Fruit fly (Drosophila melanogaster) whole organism, embryonic: Measurements from ENCODE around the gene CBP.

Experiments used
- Aef1 ChIP-seq: fragments of 200-800 bp; sonication (Bioruptor generic); IDR thresholded peaks from 3 replicates; pipeline ENCODE4 v1.3.6; 2022; ENCODE audit warnings: missing biosample characterization, missing genetic modification characterization
- Atf-2 ChIP-seq: fragments of 200-800 bp; sonication (Bioruptor generic); optimal IDR thresholded peaks from 2 replicates; lab custom pipeline; 2016; ENCODE audit warnings: missing biosample characterization, missing genetic modification characterization
- Atf6 ChIP-seq: fragments of 200-800 bp; sonication (Bioruptor generic); IDR thresholded peaks from 2 replicates; pipeline ENCODE4 v1.3.6; 2022; ENCODE audit warnings: missing biosample characterization, missing genetic modification characterization
- CG10147 ChIP-seq: fragments of 200-800 bp; sonication (Bioruptor generic); optimal IDR thresholded peaks from 2 replicates; lab custom pipeline; 2019; ENCODE audit warnings: missing biosample characterization, mild to moderate bottlenecking, missing genetic modification characterization, moderate library complexity
- CG10366 ChIP-seq: fragments of 200-800 bp; sonication (Bioruptor generic); IDR thresholded peaks from 2 replicates; pipeline ENCODE4 v1.3.6; 2022; ENCODE audit warnings: missing biosample characterization, missing genetic modification characterization
- CG11398 ChIP-seq: fragments of 200-800 bp; sonication (Bioruptor generic); optimal IDR thresholded peaks from 2 replicates; lab custom pipeline; 2016; ENCODE audit warnings: missing biosample characterization, missing genetic modification characterization
- CG13424 ChIP-seq: fragments of 200-800 bp; sonication (Bioruptor generic); optimal IDR thresholded peaks from 2 replicates; lab custom pipeline; 2019; ENCODE audit warnings: missing biosample characterization, mild to moderate bottlenecking, missing genetic modification characterization, moderate library complexity
- CG15011 ChIP-seq: fragments of 200-800 bp; sonication (Bioruptor generic); optimal IDR thresholded peaks from 3 replicates; lab custom pipeline; 2018; ENCODE audit warnings: missing biosample characterization, mild to moderate bottlenecking, missing genetic modification characterization
- CG17328 ChIP-seq: fragments of 200-800 bp; sonication (Bioruptor generic); IDR thresholded peaks from 2 replicates; pipeline ENCODE4 v1.3.6; 2022; ENCODE audit warnings: missing biosample characterization, missing genetic modification characterization
- CG18476 ChIP-seq: fragments of 200-800 bp; sonication (Bioruptor generic); optimal IDR thresholded peaks from 2 replicates; lab custom pipeline; 2016; ENCODE audit warnings: missing biosample characterization, mild to moderate bottlenecking, missing genetic modification characterization
- CG4282 ChIP-seq: fragments of 200-800 bp; sonication (Bioruptor generic); optimal IDR thresholded peaks from 2 replicates; lab custom pipeline; 2016; ENCODE audit warnings: missing biosample characterization, missing genetic modification characterization
- CG4360 ChIP-seq: fragments of 200-800 bp; sonication (Bioruptor generic); IDR thresholded peaks from 2 replicates; pipeline ENCODE4 v1.3.6; 2022; ENCODE audit warnings: missing biosample characterization, missing genetic modification characterization
- CG6813 ChIP-seq: fragments of 200-800 bp; sonication (Bioruptor generic); optimal IDR thresholded peaks from 2 replicates; lab custom pipeline; 2017; ENCODE audit warnings: missing biosample characterization, missing genetic modification characterization, mild to moderate bottlenecking, moderate library complexity, missing genetic modification reagents
- CG8359 ChIP-seq: fragments of 200-800 bp; sonication (Bioruptor generic); optimal IDR thresholded peaks from 2 replicates; lab custom pipeline; 2017; ENCODE audit warnings: missing biosample characterization, mild to moderate bottlenecking, missing genetic modification characterization, borderline replicate concordance
- CG9609 ChIP-seq: fragments of 200-800 bp; sonication (Bioruptor generic); optimal IDR thresholded peaks from 3 replicates; lab custom pipeline; 2016; ENCODE audit warnings: missing biosample characterization, missing genetic modification characterization
- CoRest ChIP-seq: fragments of 200-800 bp; sonication (Bioruptor generic); optimal IDR thresholded peaks from 3 replicates; lab custom pipeline; 2018; ENCODE audit warnings: missing biosample characterization, mild to moderate bottlenecking, missing genetic modification characterization, moderate library complexity
- Dfd ChIP-seq, 2 experiments: fragments of >200 bp; optimal IDR thresholded peaks; 2 replicates each; lab custom pipeline; 2017; ENCODE audit warnings: missing biosample characterization in 2 of 2, missing genetic modification characterization in 2 of 2
- Doc3 ChIP-seq: fragments of 200-800 bp; sonication (Bioruptor generic); IDR thresholded peaks from 3 replicates; pipeline ENCODE4 v1.3.6; 2022; ENCODE audit warnings: missing biosample characterization, missing genetic modification characterization; ENCODE audit not compliant: partially characterized antibody
- Hr51 ChIP-seq, 2 experiments: fragments of 200-800 bp; sonication (Bioruptor generic); optimal IDR thresholded peaks; 2 replicates in 1 of 2; 3 replicates in 1 of 2; lab custom pipeline; 2016 to 2018; ENCODE audit warnings: missing biosample characterization in 2 of 2, missing genetic modification characterization in 2 of 2, mild to moderate bottlenecking in 1 of 2, moderate library complexity in 1 of 2
- Lpt ChIP-seq: fragments of >200 bp; optimal IDR thresholded peaks from 2 replicates; lab custom pipeline; 2018; ENCODE audit warnings: missing biosample characterization, missing genetic modification characterization
- Myb ChIP-seq: fragments of 200-800 bp; sonication (Bioruptor generic); optimal IDR thresholded peaks from 2 replicates; lab custom pipeline; 2016; ENCODE audit warnings: missing biosample characterization, missing genetic modification characterization
- Ssrp ChIP-seq: fragments of 200-800 bp; sonication (Bioruptor generic); optimal IDR thresholded peaks from 2 replicates; lab custom pipeline; 2018; ENCODE audit warnings: missing biosample characterization, mild to moderate bottlenecking, missing genetic modification characterization, moderate library complexity
- Usf ChIP-seq: fragments of 200-800 bp; sonication (Bioruptor generic); optimal IDR thresholded peaks from 2 replicates; lab custom pipeline; 2017; ENCODE audit warnings: missing genotype, missing biosample characterization, missing genetic modification characterization
- aop ChIP-seq: fragments of 200-800 bp; sonication (Bioruptor generic); IDR thresholded peaks from 2 replicates; pipeline ENCODE4 v1.3.6; 2022; ENCODE audit warnings: missing biosample characterization, missing genetic modification characterization
- bcd ChIP-seq: fragments of 200-800 bp; sonication (Bioruptor generic); optimal IDR thresholded peaks from 2 replicates; lab custom pipeline; 2017; ENCODE audit warnings: missing biosample characterization, mild to moderate bottlenecking, missing genetic modification characterization
- cg ChIP-seq: fragments of 200-800 bp; sonication (Bioruptor generic); optimal IDR thresholded peaks from 3 replicates; lab custom pipeline; 2019; ENCODE audit warnings: missing biosample characterization, mild to moderate bottlenecking, missing genetic modification characterization, moderate library complexity
- chif ChIP-seq, 2 experiments: fragments of 200-800 bp; sonication (Bioruptor generic); optimal IDR thresholded peaks; 3 replicates each; lab custom pipeline; 2016; ENCODE audit warnings: missing biosample characterization in 2 of 2, missing genetic modification characterization in 2 of 2
- dmrt99B ChIP-seq: fragments of 200-800 bp; sonication (Bioruptor generic); optimal IDR thresholded peaks from 2 replicates; lab custom pipeline; 2018; ENCODE audit warnings: missing biosample characterization, mild to moderate bottlenecking, missing genetic modification characterization, moderate library complexity
- dpn ChIP-seq, 2 experiments: fragments of 200-800 bp; sonication (Bioruptor generic); optimal IDR thresholded peaks; 3 replicates each; lab custom pipeline; 2016; ENCODE audit warnings: missing biosample characterization in 2 of 2, missing genetic modification characterization in 2 of 2
- ems ChIP-seq: fragments of 200-800 bp; sonication (Bioruptor generic); optimal IDR thresholded peaks from 3 replicates; lab custom pipeline; 2016; ENCODE audit warnings: missing biosample characterization, missing genetic modification characterization
- exex ChIP-seq: fragments of 200-800 bp; sonication (Bioruptor generic); optimal IDR thresholded peaks from 4 replicates; lab custom pipeline; 2018; ENCODE audit warnings: missing biosample characterization, mild to moderate bottlenecking, missing genetic modification characterization, moderate library complexity
- ftz-f1 ChIP-seq: fragments of 200-800 bp; sonication (Bioruptor generic); optimal IDR thresholded peaks from 2 replicates; lab custom pipeline; 2016; ENCODE audit warnings: missing biosample characterization, missing genetic modification characterization
- grau ChIP-seq: fragments of 200-800 bp; optimal IDR thresholded peaks from 3 replicates; lab custom pipeline; 2019; ENCODE audit warnings: missing biosample characterization, mild to moderate bottlenecking, missing genetic modification characterization, moderate library complexity
- gsb ChIP-seq: fragments of 200-800 bp; sonication (Bioruptor generic); IDR thresholded peaks from 2 replicates; pipeline ENCODE4 v1.3.6; 2022; ENCODE audit warnings: missing biosample characterization, missing genetic modification characterization
- jing ChIP-seq: fragments of 200-800 bp; sonication (Bioruptor generic); optimal IDR thresholded peaks from 2 replicates; lab custom pipeline; 2018; ENCODE audit warnings: missing biosample characterization, mild to moderate bottlenecking, missing genetic modification characterization
- mirr ChIP-seq: fragments of 200-800 bp; sonication (Bioruptor generic); optimal IDR thresholded peaks from 3 replicates; lab custom pipeline; 2018; ENCODE audit warnings: missing biosample characterization, mild to moderate bottlenecking, missing genetic modification characterization
- oc ChIP-seq: fragments of 200-800 bp; sonication (Bioruptor generic); optimal IDR thresholded peaks from 2 replicates; lab custom pipeline; 2018; ENCODE audit warnings: missing biosample characterization, mild to moderate bottlenecking, missing genetic modification characterization, moderate library complexity
- pho ChIP-seq: fragments of 200-800 bp; sonication (Bioruptor generic); optimal IDR thresholded peaks from 2 replicates; lab custom pipeline; 2016; ENCODE audit warnings: missing biosample characterization, missing genetic modification characterization
- rib ChIP-seq: fragments of 200-800 bp; sonication (Bioruptor generic); IDR thresholded peaks from 2 replicates; pipeline ENCODE4 v1.3.6; 2022; ENCODE audit warnings: missing biosample characterization, missing genetic modification characterization
- ro ChIP-seq: fragments of 200-800 bp; sonication (Bioruptor generic); IDR thresholded peaks from 2 replicates; pipeline ENCODE4 v1.3.6; 2022; ENCODE audit warnings: missing biosample characterization, missing genetic modification characterization
- run ChIP-seq: fragments of 200-800 bp; sonication (Bioruptor generic); optimal IDR thresholded peaks from 3 replicates; lab custom pipeline; 2018; ENCODE audit warnings: missing biosample characterization, mild to moderate bottlenecking, missing genetic modification characterization
- tgo ChIP-seq: fragments of 200-800 bp; sonication (Bioruptor generic); IDR thresholded peaks from 3 replicates; pipeline ENCODE4 v1.3.6; 2022; ENCODE audit warnings: missing biosample characterization, missing genetic modification characterization
- tin ChIP-seq: fragments of 200-800 bp; sonication (Bioruptor generic); optimal IDR thresholded peaks from 3 replicates; lab custom pipeline; 2016; ENCODE audit warnings: missing biosample characterization, missing genetic modification characterization
- unc-4 ChIP-seq: fragments of 200-800 bp; sonication (Bioruptor generic); IDR thresholded peaks from 2 replicates; pipeline ENCODE4 v1.3.6; 2022; ENCODE audit warnings: missing biosample characterization, missing genetic modification characterization; ENCODE audit not compliant: partially characterized antibody
- wdn ChIP-seq: fragments of 200-800 bp; sonication (Bioruptor generic); IDR thresholded peaks from 2 replicates; pipeline ENCODE4 v1.3.6; 2022; ENCODE audit warnings: missing biosample characterization, missing genetic modification characterization
- wek ChIP-seq: fragments of 200-800 bp; sonication (Bioruptor generic); optimal IDR thresholded peaks from 3 replicates; lab custom pipeline; 2018; ENCODE audit warnings: missing biosample characterization, mild to moderate bottlenecking, missing genetic modification characterization, moderate library complexity

CBP gene

dm6 chrX:7333298-7333743 lies 3.8 kb upstream of the CBP start (continued):
- TF ChIP-seq exex (tag; lab: Kevin White, UChicago) (peak; percentile 67), tgo (no peak), CG10147 (GFP tag; lab: Kevin White, UChicago) (peak; percentile 44), CG17328 (GFP tag; lab: Robert Waterston, UW) (no peak), mirr (GFP tag; lab: Kevin White, UChicago) (peak; percentile 32), oc (tag; lab: Kevin White, UChicago) (peak; percentile 17), wek (GFP tag; lab: Kevin White, UChicago) (peak; percentile 78)

DNA sequence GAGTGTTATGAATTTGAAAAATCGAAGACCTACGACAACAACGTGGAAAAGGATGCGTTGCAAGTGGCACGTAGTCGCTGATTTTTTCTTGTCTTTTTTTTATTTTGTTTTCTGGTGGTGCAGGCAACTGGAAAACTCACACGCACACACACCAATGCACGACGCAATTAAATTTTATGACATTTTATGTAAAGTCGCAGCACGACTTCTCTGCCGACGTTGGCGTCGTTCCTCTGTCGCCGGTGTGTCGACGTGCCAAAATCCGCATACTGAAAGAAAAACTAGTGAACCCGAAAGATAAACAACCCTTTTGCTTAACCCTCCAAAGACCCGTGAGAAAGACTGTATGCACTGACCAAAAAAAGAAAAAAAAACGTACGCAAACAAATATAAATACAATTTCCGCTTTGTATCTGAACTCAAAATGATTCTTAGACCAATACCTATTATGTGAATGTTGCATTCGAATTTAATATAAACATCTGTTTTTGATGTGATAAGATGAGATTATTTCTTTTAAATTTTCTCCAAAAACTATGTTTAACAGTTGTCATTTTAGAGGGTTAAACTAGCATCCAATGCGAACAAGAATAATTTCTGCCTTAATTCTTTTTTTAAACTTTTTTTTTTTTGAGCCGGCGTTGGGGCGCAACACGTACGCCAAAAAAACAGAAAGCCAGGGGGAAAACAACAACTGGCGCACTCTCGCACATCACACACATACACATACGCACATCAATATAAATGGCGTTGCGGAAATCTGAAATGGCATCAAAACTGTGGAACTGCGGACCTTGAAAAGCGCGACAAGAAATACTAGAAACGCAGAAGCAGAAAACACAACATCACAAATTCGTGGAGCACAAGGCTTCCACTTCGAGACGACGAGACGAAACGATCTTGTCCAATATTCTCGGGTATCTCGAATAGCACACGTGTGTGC lies 3.0 kb upstream of the CBP start:
- TF ChIP-seq cg (GFP tag; lab: Kevin White, UChicago) (peak; percentile 18), aop (GFP tag; lab: Robert Waterston, UW) (no peak), CG10366 (GFP tag; lab: Robert Waterston, UW) (no peak), pho (GFP tag; lab: Kevin White, UChicago) (peak; percentile 75), Atf6 (GFP tag; lab: Robert Waterston, UW) (peak; percentile 14; the same call in 1 of the 2 replicates), rib (GFP tag; lab: Robert Waterston, UW) (no peak; the same call in 1 of the 2 replicates), CG15011 (GFP tag; lab: Kevin White, UChicago) (peak; percentile 11), CG9609 (GFP tag; lab: Kevin White, UChicago) (peak; percentile 54), run (tag; lab: Kevin White, UChicago) (no peak), CoRest (tag; lab: Kevin White, UChicago) (peak; percentile 23), Atf-2 (GFP tag; lab: Kevin White, UChicago) (peak; percentile 47), CG4282 (peak; percentile 27), CG4360 (GFP tag; lab: Robert Waterston, UW) (no peak), gsb (no peak), jing (GFP tag; lab: Kevin White, UChicago) (no peak), Aef1 (GFP tag; lab: Robert Waterston, UW) (peak; percentile 25; the same call in 2 of the 3 replicates), Doc3 (GFP tag; lab: Robert Waterston, UW) (no peak), bcd (GFP tag; lab: Kevin White, UChicago) (peak; percentile 37), unc-4 (no peak), CG18476 (GFP tag; lab: Kevin White, UChicago) (peak; percentile 16), CG6813 (GFP tag; lab: Kevin White, UChicago) (peak; percentile 36), ro (GFP tag; lab: Robert Waterston, UW) (no peak), wdn (GFP tag; lab: Robert Waterston, UW) (no peak; the same call in 1 of the 2 replicates), Myb (GFP tag; lab: Kevin White, UChicago) (peak; percentile 43), CG11398 (GFP tag; lab: Kevin White, UChicago) (peak; percentile 58), CG8359 (GFP tag; lab: Kevin White, UChicago) (no peak), tin (GFP tag; lab: Kevin White, UChicago) (peak; percentile 20), dpn (GFP tag; optimal IDR thresholded peaks at IDR 0.05; lab: Kevin White, UChicago) (peak; percentile 30 to 66), dmrt99B (tag; lab: Kevin White, UChicago) (peak; percentile 3), CG13424 (tag; lab: Kevin White, UChicago) (no peak), grau (tag; lab: Kevin White, UChicago) (no peak), chif (GFP tag; optimal IDR thresholded peaks at IDR 0.05; lab: Kevin White, UChicago) (peak in 1 of 2 experiments; percentile 52), Dfd (GFP tag; optimal IDR thresholded peaks at IDR 0.05; lab: Kevin White, UChicago) (peak in 1 of 2 experiments; percentile 73), Hr51 (GFP tag; optimal IDR thresholded peaks at IDR 0.05; lab: Kevin White, UChicago) (peak in 1 of 2 experiments; percentile 30), Lpt (GFP tag; lab: Kevin White, UChicago) (no peak), Ssrp (tag; lab: Kevin White, UChicago) (peak; percentile 17), ems (GFP tag; lab: Kevin White, UChicago) (peak; percentile 7), ftz-f1 (GFP tag; lab: Kevin White, UChicago) (peak; percentile 69), Usf (GFP tag; lab: Kevin White, UChicago) (no peak)
